Worm (Caenorhabditis elegans): ENCODE measurements around the gene F53B1.2.
A peak's percentile ranks its signal among the peaks of the same experiment; 100 is the strongest.

Gene F53B1.2

DNA sequence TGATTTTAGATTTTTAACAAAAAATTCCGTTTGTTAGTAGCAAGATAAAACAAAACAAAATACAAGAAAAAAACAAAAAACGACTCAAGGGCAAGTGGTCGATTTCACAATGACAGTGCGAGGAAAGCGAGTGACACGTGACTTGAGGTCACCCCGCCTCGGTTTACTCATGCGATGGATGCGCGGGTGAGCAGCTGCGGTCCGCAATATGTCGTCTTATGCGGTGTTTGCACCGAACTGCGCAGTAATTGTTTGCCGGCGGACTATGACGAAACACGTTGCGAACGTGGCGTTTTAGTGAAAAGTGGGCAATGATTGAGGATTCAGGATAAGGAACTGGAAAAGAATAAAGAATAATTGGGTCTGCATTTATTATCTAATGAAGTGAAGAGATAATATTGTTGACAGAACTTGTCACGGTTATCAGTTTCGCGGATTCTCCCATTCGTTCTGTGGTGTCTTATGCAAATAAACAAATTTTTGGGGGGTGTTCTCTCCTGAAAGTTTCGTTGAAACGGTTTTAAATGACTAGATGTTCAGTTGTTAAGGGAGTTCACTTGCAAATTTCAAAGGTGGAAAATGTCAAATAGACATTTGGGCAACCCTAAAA, 37.3 kb upstream of the F53B1.2 start (continued):
- TF ChIP-seq egl-27 (tag; optimal IDR thresholded peaks at IDR 0.05): no peak
- TF ChIP-seq lin-39 (tag; optimal IDR thresholded peaks at IDR 0.05): peak; percentile 77
- peak; percentile 38 for TF ChIP-seq elt-1 (tag; optimal IDR thresholded peaks at IDR 0.05)
- peak; percentile 55 for TF ChIP-seq mdl-1 (tag; optimal IDR thresholded peaks at IDR 0.05)

DNA sequence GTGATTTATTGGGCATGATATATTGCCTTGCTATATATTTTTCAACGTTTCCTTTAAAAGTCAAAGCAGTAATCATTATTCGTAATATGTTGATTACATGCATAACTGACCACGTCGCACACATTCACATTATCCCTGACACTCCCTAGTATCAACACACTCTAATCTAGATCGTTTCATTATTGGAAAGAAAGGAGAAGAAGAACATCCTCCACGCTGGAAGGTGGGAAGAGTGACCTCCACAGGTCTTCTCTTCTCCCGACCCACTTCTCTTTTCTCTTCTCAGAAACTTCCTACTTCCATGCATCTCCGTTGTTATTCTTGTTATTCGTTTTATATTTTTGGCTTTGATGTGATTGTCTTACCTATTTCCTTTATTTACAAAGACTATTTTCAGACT, 34.7 kb upstream of the F53B1.2 start, which contains the start of gene txdc-12.2:
TSS of gene txdc-12.2 (plus strand) at position 396 of the 400 bp plus-strand sequence.
- TF ChIP-seq nhr-25 (tag; optimal IDR thresholded peaks at IDR 0.05) (peak; percentile 59), skn-1 (tag; optimal IDR thresholded peaks at IDR 0.05) (no peak), elt-1 (tag; optimal IDR thresholded peaks at IDR 0.05) (no peak), nhr-23 (tag; optimal IDR thresholded peaks at IDR 0.05) (peak; percentile 87), egl-5 (tag; optimal IDR thresholded peaks at IDR 0.05) (peak; percentile 20)

DNA sequence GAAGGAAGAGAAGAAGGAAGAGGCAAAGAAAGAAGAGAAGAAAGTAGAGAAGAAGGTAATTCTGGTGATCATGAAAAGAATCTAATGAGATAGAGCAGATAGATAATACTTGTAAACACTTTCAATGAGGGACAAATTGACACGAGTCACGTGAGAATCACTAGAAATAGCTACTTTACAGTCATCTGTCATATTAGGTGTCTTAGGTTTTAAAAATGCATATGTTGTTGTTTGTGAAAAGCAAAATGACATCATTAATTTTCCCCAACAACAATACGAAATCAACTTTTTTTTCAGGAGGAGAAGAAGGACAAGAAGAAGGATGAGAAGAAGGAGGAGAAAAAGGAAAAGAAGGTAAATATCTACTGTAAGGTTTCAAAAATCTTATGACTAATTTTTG, 33.6 kb upstream of the F53B1.2 start:
- no peak for TF ChIP-seq ama-1 (optimal IDR thresholded peaks at IDR 0.05)
- no peak for TF ChIP-seq ceh-28 (tag; optimal IDR thresholded peaks at IDR 0.05)
- TF ChIP-seq nfya-1 (tag; optimal IDR thresholded peaks at IDR 0.05; ENCODE audit: insufficient read depth): no peak
- no peak for TF ChIP-seq tbx-2 (tag; optimal IDR thresholded peaks at IDR 0.05)
- TF ChIP-seq ztf-4 (tag; optimal IDR thresholded peaks at IDR 0.05): no peak
- TF ChIP-seq elt-1 (tag; optimal IDR thresholded peaks at IDR 0.05): peak; percentile 20
- no peak for TF ChIP-seq mml-1 (tag; optimal IDR thresholded peaks at IDR 0.05)
- no peak for TF ChIP-seq ceh-9 (tag; optimal IDR thresholded peaks at IDR 0.05)

DNA sequence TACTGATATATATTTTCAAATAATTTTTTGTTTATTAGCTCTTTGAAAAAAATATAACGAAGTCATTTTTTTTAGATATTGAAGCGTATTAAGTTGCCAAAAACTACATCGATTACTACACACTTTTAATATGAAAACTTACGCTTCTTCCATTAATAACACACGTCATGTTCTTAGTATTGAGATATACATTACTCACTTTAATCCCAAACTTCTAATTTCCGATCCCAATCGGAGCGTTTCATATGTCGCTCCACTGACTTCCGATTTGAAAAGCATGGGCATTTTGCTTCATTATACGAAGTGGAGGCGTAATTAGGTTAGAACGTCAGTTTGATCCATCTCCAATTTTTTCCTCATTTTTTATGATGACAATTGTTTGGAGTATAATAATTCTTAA, 30.0 kb upstream of the F53B1.2 start:
- no peak for TF ChIP-seq mdl-1 (tag; optimal IDR thresholded peaks at IDR 0.05)
- no peak for TF ChIP-seq ztf-11 (tag; optimal IDR thresholded peaks at IDR 0.05)
- no peak for TF ChIP-seq nhr-12 (tag; optimal IDR thresholded peaks at IDR 0.05)
- TF ChIP-seq elt-3 (tag; optimal IDR thresholded peaks at IDR 0.05): no peak
- TF ChIP-seq elt-1 (tag; optimal IDR thresholded peaks at IDR 0.05): no peak
- TF ChIP-seq lsy-12 (tag; optimal IDR thresholded peaks at IDR 0.05): no peak
- no peak for TF ChIP-seq nhr-237 (tag; optimal IDR thresholded peaks at IDR 0.05)

DNA sequence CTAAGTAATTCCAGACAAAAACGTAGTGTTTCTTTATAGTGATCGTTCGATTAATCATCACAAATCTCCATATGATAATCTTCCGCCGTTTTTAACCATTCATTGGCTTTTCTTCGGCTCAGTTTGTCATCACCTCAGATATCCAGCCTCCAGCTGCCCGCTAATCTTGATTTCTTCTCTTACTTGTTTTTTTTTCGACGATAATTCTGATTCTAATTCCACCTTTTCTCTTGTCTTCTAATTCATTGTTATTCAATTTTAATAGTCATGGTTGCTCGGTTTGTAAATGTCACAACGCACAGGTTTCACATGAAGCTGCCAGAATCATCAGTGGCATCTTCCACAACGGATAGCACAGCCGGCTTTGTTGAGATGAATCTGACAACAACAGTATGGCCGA, 29.2 kb upstream of the F53B1.2 start, which contains the start of gene F49H12.4:
TSS of gene F49H12.4 (plus strand) at position 301 of the 400 bp plus-strand sequence.
- TF ChIP-seq ztf-11 (tag; optimal IDR thresholded peaks at IDR 0.05) (no peak), lin-15B (tag; optimal IDR thresholded peaks at IDR 0.05) (no peak), skn-1 (tag; optimal IDR thresholded peaks at IDR 0.05) (no peak), zag-1 (tag; optimal IDR thresholded peaks at IDR 0.05) (no peak), elt-3 (tag; optimal IDR thresholded peaks at IDR 0.05) (no peak), pha-4 (tag; optimal IDR thresholded peaks at IDR 0.05) (no peak), unc-62 (GFP tag; optimal IDR thresholded peaks at IDR 0.05) (no peak)

DNA sequence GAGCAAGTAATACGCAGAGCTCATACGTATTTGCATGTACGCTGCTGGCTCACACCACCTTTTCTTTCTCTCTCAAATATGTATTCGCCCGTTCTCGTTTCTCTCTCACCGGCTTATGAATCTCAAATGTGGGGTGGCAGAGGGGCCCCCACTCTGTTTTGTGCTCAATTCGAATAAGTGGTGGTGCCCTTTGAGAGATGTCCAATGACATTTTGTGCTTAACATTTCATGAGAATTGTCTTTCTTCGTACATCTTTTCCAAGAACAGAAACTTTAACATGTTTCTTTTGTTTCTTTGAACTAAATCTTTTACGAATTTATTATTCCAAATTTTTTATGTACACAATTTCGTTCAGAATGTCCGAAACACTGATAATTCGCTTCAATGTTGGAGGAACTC, 24.8 kb upstream of the F53B1.2 start, which contains the start of gene F49H12.3:
TSS of gene F49H12.3 (plus strand) at position 357 of the 400 bp plus-strand sequence.
- TF ChIP-seq hmg-11 (tag; optimal IDR thresholded peaks at IDR 0.05) (no peak), tbx-2 (tag; optimal IDR thresholded peaks at IDR 0.05) (no peak), egl-5 (tag; optimal IDR thresholded peaks at IDR 0.05) (no peak), zag-1 (tag; optimal IDR thresholded peaks at IDR 0.05) (no peak), fkh-10 (GFP tag; optimal IDR thresholded peaks at IDR 0.05) (no peak), fkh-2 (tag; optimal IDR thresholded peaks at IDR 0.05) (no peak), sea-2 (GFP tag; optimal IDR thresholded peaks at IDR 0.05) (no peak), skn-1 (tag; optimal IDR thresholded peaks at IDR 0.05) (no peak), nhr-28 (tag; optimal IDR thresholded peaks at IDR 0.05) (no peak), unc-39 (tag; optimal IDR thresholded peaks at IDR 0.05) (no peak), elt-3 (tag; optimal IDR thresholded peaks at IDR 0.05) (no peak), nhr-12 (tag; optimal IDR thresholded peaks at IDR 0.05) (no peak), nhr-67 (tag; optimal IDR thresholded peaks at IDR 0.05) (no peak), eor-1 (tag; optimal IDR thresholded peaks at IDR 0.05) (no peak)
